Worm (Caenorhabditis elegans): ENCODE measurements around the gene Y55D5A.1.

The Y55D5A.1 gene

DNA sequence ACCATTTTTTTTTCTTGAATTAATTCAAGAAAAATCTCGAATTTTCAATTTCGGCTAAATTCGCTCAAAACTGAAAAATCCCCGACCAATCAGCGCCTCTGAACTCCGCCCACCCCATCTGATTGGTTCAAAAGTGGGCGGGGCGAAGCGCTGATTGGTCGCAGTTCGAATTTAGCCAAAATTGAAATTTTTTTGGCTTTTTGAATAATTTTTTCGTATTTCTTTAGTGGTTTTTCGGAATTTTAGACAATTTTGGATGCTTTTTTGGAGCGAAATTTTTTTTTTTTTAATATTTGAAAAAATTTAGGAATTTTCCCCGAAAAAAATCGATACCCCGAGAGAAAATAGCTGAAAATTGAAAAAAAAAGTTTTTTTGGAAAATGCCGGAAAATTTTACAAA lies 51.7 kb downstream of the Y55D5A.1 start:
- no peak for TF ChIP-seq atf-7 (tag; optimal IDR thresholded peaks at IDR 0.05)
- no peak for TF ChIP-seq aptf-2 (GFP tag; conservative IDR thresholded peaks at IDR 0.05)
- no peak for TF ChIP-seq ekl-4 (GFP tag; IDR thresholded peaks at IDR 0.05)
- TF ChIP-seq tlf-1 (GFP tag; optimal IDR thresholded peaks at IDR 0.05): no peak
- no peak for TF ChIP-seq mcd-1 (GFP tag; IDR thresholded peaks at IDR 0.05)
- TF ChIP-seq Y53F4B.3 (GFP tag; IDR thresholded peaks at IDR 0.05): no peak
- TF ChIP-seq cebp-1 (GFP tag; IDR thresholded peaks at IDR 0.05): no peak
- TF ChIP-seq cebp-1 (tag; optimal IDR thresholded peaks at IDR 0.05): no peak
- TF ChIP-seq mel-28 (tag; optimal IDR thresholded peaks at IDR 0.05; ENCODE audit: borderline replicate concordance): no peak
- no peak for TF ChIP-seq attf-6 (GFP tag; IDR thresholded peaks at IDR 0.05)

DNA sequence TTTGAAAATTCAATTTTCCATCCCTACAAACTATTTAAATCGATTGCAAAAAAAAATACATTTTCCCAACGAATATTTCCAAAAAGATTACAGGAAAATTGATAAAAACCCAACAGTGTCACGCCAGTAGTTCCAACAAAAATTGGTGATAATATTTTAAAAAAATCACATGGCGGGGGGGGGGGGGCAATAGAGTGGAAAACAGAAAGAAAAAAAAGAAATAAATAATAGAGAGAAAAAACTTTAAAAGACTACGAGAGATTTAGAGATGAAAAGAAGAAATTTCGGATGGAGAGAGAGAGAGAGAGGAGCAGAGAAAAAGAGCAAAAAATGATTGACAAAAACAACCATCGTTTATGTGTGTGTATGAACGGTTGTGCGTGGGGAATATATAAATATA lies 52.2 kb downstream of the Y55D5A.1 start:
- TF ChIP-seq egrh-3 (GFP tag; IDR thresholded peaks at IDR 0.05) (peak; percentile 56), tbp1 (GFP tag; optimal IDR thresholded peaks at IDR 0.05) (no peak), ceh-79 (tag; optimal IDR thresholded peaks at IDR 0.05) (no peak), F49E8.2 (tag; optimal IDR thresholded peaks at IDR 0.05; ENCODE audit: insufficient read depth) (no peak), pbrm-1 (GFP tag; IDR thresholded peaks at IDR 0.05) (no peak), attf-5 (GFP tag; optimal IDR thresholded peaks at IDR 0.05) (peak; percentile 59), hmg-1.2 (GFP tag; IDR thresholded peaks at IDR 0.05) (peak; percentile 38; the same call in 1 of the 2 replicates), attf-3 (GFP tag; conservative IDR thresholded peaks at IDR 0.05) (no peak), F52B5.7 (tag; optimal IDR thresholded peaks at IDR 0.05) (no peak), nhr-179 (tag; optimal IDR thresholded peaks at IDR 0.05) (no peak), nhr-80 (tag; optimal IDR thresholded peaks at IDR 0.05) (peak; percentile 58), F33H1.4 (GFP tag; IDR thresholded peaks at IDR 0.05) (no peak), cebp-1 (GFP tag; IDR thresholded peaks at IDR 0.05) (no peak), cebp-1 (tag; optimal IDR thresholded peaks at IDR 0.05) (peak; percentile 47)

DNA sequence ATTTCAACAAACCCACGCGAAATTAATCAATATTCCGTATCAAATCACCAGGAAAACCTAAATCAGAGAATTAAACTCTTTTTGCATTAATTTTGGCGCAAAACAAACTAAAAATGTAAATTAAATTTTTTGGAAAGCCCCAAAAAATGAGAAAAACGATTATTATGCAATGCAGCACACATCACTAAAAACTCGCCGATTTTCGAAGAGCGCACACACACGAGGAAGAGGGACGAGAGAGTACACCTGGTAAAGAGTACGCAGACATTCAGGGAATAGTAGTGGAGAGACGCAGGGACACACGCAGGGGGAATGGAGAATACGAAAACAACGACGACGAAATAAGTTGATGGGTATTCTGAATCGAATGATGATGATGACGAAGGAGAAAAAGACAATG lies 53.8 kb downstream of the Y55D5A.1 start:
- TF ChIP-seq sptf-2 (GFP tag; optimal IDR thresholded peaks at IDR 0.05): no peak
- TF ChIP-seq hmg-20 (GFP tag; IDR thresholded peaks at IDR 0.05): no peak
- no peak for TF ChIP-seq hlh-26 (GFP tag; conservative IDR thresholded peaks at IDR 0.05)
- TF ChIP-seq cebp-1 (GFP tag; IDR thresholded peaks at IDR 0.05): no peak
- peak; percentile 48 for TF ChIP-seq cebp-1 (tag; optimal IDR thresholded peaks at IDR 0.05)
- TF ChIP-seq madf-6 (GFP tag; IDR thresholded peaks at IDR 0.05): no peak
- no peak for TF ChIP-seq ceh-91 (GFP tag; IDR thresholded peaks at IDR 0.05)
- no peak for TF ChIP-seq akir-1 (GFP tag; optimal IDR thresholded peaks at IDR 0.05)
- TF ChIP-seq lin-35 (GFP tag; optimal IDR thresholded peaks at IDR 0.05): peak in 1 of 3 experiments; percentile 34
- TF ChIP-seq zfh-2 (GFP tag; conservative IDR thresholded peaks at IDR 0.05): no peak
- TF ChIP-seq ZK185.1 (tag; optimal IDR thresholded peaks at IDR 0.05; ENCODE audit: poor library complexity, severe bottlenecking): no peak
- TF ChIP-seq attf-5 (GFP tag; optimal IDR thresholded peaks at IDR 0.05): peak; percentile 72
- peak; percentile 23 for TF ChIP-seq ceh-27 (GFP tag; optimal IDR thresholded peaks at IDR 0.05)
- TF ChIP-seq madf-3 (GFP tag; IDR thresholded peaks at IDR 0.05): no peak
- no peak for TF ChIP-seq B0019.2 (GFP tag; conservative IDR thresholded peaks at IDR 0.05)
- TF ChIP-seq lin-26 (GFP tag; IDR thresholded peaks at IDR 0.05): 0 out of 2 replicates have a peak, but pooled peaks have one; percentile 31
- TF ChIP-seq ama-1 (optimal IDR thresholded peaks at IDR 0.05): peak; percentile 51
- TF ChIP-seq ama-1 (GFP tag; optimal IDR thresholded peaks at IDR 0.05): no peak
- TF ChIP-seq sea-2 (GFP tag; IDR thresholded peaks at IDR 0.05): no peak
- TF ChIP-seq F52B5.7 (tag; optimal IDR thresholded peaks at IDR 0.05): no peak
- TF ChIP-seq cebp-2 (GFP tag; IDR thresholded peaks at IDR 0.05): no peak
- TF ChIP-seq C17E4.6 (GFP tag; IDR thresholded peaks at IDR 0.05): no peak
- no peak for TF ChIP-seq F22D6.2 (tag; optimal IDR thresholded peaks at IDR 0.05)
- no peak for TF ChIP-seq let-526 (GFP tag; IDR thresholded peaks at IDR 0.05)
- TF ChIP-seq ztf-6 (GFP tag; IDR thresholded peaks at IDR 0.05): no peak
- peak; percentile 27 for TF ChIP-seq nhr-80 (tag; optimal IDR thresholded peaks at IDR 0.05)
- no peak for TF ChIP-seq dpff-1 (tag; optimal IDR thresholded peaks at IDR 0.05)
- TF ChIP-seq xnd-1 (tag; optimal IDR thresholded peaks at IDR 0.05): no peak
- TF ChIP-seq T07F8.4 (tag; optimal IDR thresholded peaks at IDR 0.05): no peak
- TF ChIP-seq hlh-12 (tag; optimal IDR thresholded peaks at IDR 0.05): no peak
- peak; percentile 27; the same call in 1 of the 2 replicates for TF ChIP-seq mcd-1 (GFP tag; IDR thresholded peaks at IDR 0.05)
